Worm (Caenorhabditis elegans): ENCODE data around the gene F49C12.7.
"Not testable (repeated sequence)": the region's sequence is repeated elsewhere in the genome, so short reads cannot be mapped to it uniquely, and the experiment has no call there.

DNA sequence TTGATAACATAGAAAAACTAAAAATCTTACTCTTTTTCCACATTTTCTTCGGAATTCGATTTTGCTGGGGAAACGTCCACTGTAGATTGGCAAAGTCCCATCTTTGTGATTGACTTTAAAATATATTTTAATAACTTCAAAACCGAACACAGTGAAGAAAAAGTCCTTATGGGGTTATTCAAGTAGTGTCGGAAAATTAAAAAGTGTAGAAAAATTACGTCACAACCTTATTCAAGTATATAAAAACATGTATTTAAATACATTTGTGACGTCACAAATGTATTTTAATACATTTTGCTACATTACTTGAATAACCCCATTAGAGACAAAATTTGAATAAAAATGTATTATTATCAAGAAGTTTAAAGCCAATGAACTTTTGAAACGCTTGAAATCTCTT, at the start of gene F49C12.7:
- not testable (repeated sequence) for TF ChIP-seq mdl-1, elt-3, ZK546.5, ceh-9, nhr-25, nhr-11, pha-4, nhr-12, tbx-2, lin-15B, nhr-28, jun-1 (tag; optimal IDR thresholded peaks at IDR 0.05)
